Fruit fly (Drosophila melanogaster) whole organism, adult: ENCODE data around the gene Fum1.
A peak's percentile ranks its signal among the peaks of the same experiment; 100 is the strongest.

ENCODE experiments used
- CG11617 ChIP-seq: fragments of 200-800 bp; sonication (Bioruptor generic); optimal IDR thresholded peaks from 2 replicates; lab custom pipeline; 2017; ENCODE audit warnings: mild to moderate bottlenecking, missing biosample characterization, missing genetic modification reagents, missing genetic modification characterization
- CG12768 ChIP-seq: fragments of 200-800 bp; sonication (Bioruptor generic); optimal IDR thresholded peaks from 2 replicates; lab custom pipeline; 2017; ENCODE audit warnings: missing biosample characterization, missing genetic modification characterization, mild to moderate bottlenecking, moderate library complexity, missing genetic modification reagents
- CG14711 ChIP-seq: fragments of 200-800 bp; sonication (Bioruptor generic); optimal IDR thresholded peaks from 2 replicates; lab custom pipeline; 2018; ENCODE audit warnings: missing biosample characterization, mild to moderate bottlenecking, missing genetic modification characterization, moderate library complexity
- CG1620 ChIP-seq: fragments of 200-800 bp; sonication (Bioruptor generic); optimal IDR thresholded peaks from 2 replicates; lab custom pipeline; 2016; ENCODE audit warnings: missing biosample characterization, missing genetic modification characterization
- CG33017 ChIP-seq: fragments of 200-800 bp; sonication (Bioruptor generic); optimal IDR thresholded peaks from 2 replicates; lab custom pipeline; 2018; ENCODE audit warnings: missing biosample characterization, mild to moderate bottlenecking, missing genetic modification characterization, moderate library complexity
- CG5204 ChIP-seq: fragments of 200-800 bp; sonication (Bioruptor generic); optimal IDR thresholded peaks from 2 replicates; lab custom pipeline; 2016; ENCODE audit warnings: missing biosample characterization, missing genetic modification characterization
- CG7045 ChIP-seq: fragments of 200-800 bp; sonication (Bioruptor generic); optimal IDR thresholded peaks from 2 replicates; lab custom pipeline; 2017; ENCODE audit warnings: missing biosample characterization, mild to moderate bottlenecking, missing genetic modification characterization
- CG7101 ChIP-seq: fragments of 200-800 bp; sonication (Bioruptor generic); optimal IDR thresholded peaks from 2 replicates; lab custom pipeline; 2018; ENCODE audit warnings: missing biosample characterization, mild to moderate bottlenecking, missing genetic modification characterization, moderate library complexity
- Clk ChIP-seq: fragments of 200-800 bp; sonication (Bioruptor generic); optimal IDR thresholded peaks from 2 replicates; lab custom pipeline; 2017; ENCODE audit warnings: missing biosample characterization, missing genetic modification characterization
- Crg-1 ChIP-seq: fragments of 200-800 bp; sonication (Bioruptor generic); optimal IDR thresholded peaks from 2 replicates; lab custom pipeline; 2016; ENCODE audit warnings: missing biosample characterization, missing genetic modification characterization
- Hr96 ChIP-seq: fragments of 200-800 bp; sonication (Bioruptor generic); optimal IDR thresholded peaks from 2 replicates; lab custom pipeline; 2016; ENCODE audit warnings: missing biosample characterization, missing genetic modification characterization
- Mnt ChIP-seq: fragments of 200-800 bp; sonication (Bioruptor generic); optimal IDR thresholded peaks from 2 replicates; lab custom pipeline; 2016; ENCODE audit warnings: missing biosample characterization, mild to moderate bottlenecking, missing genetic modification characterization
- bab1 ChIP-seq: fragments of 200-800 bp; sonication (Bioruptor generic); optimal IDR thresholded peaks from 3 replicates; lab custom pipeline; 2019; ENCODE audit warnings: missing biosample characterization, mild to moderate bottlenecking, missing genetic modification characterization, moderate library complexity
- cic ChIP-seq: fragments of 200-800 bp; sonication (Bioruptor generic); optimal IDR thresholded peaks from 2 replicates; lab custom pipeline; 2017; ENCODE audit warnings: missing biosample characterization, mild to moderate bottlenecking, missing genetic modification characterization, moderate library complexity
- cnc ChIP-seq, 2 experiments: fragments of >200 bp; optimal IDR thresholded peaks; 2 replicates each; lab custom pipeline; 2017
- kay ChIP-seq: fragments of 200-800 bp; sonication (Bioruptor generic); peaks from one replicate; lab custom pipeline; 2016; ENCODE audit warnings: missing biosample characterization, missing genetic modification characterization, borderline replicate concordance
- ovo ChIP-seq: fragments of 200-800 bp; sonication (Bioruptor generic); optimal IDR thresholded peaks from 2 replicates; lab custom pipeline; 2016; ENCODE audit warnings: missing biosample characterization, missing genetic modification characterization
- pad ChIP-seq: fragments of 200-800 bp; sonication (Bioruptor generic); optimal IDR thresholded peaks from 3 replicates; lab custom pipeline; 2017; ENCODE audit warnings: missing biosample characterization, missing genetic modification characterization, mild to moderate bottlenecking, moderate library complexity, missing genetic modification reagents
- tj ChIP-seq: fragments of 200-800 bp; sonication (Bioruptor generic); optimal IDR thresholded peaks from 3 replicates; lab custom pipeline; 2017; ENCODE audit warnings: missing biosample characterization, mild to moderate bottlenecking, missing genetic modification characterization, moderate library complexity
- toe ChIP-seq: fragments of 200-800 bp; sonication (Bioruptor generic); optimal IDR thresholded peaks from 2 replicates; lab custom pipeline; 2016; ENCODE audit warnings: missing biosample characterization, missing genetic modification characterization

Gene Fum1

dm6 chrX:6687267-6687666, 9.0 kb downstream of the Fum1 start, which contains the start of gene CG44303:
Gene CG44303, minus strand, starts transcription at chrX:6687420.
- no peak for TF ChIP-seq Mnt (GFP tag; lab: Kevin White, UChicago)
- TF ChIP-seq cic (GFP tag; lab: Kevin White, UChicago), result no peak
- no peak for TF ChIP-seq cnc (optimal IDR thresholded peaks at IDR 0.05; lab: Kevin White, UChicago)
- no peak for TF ChIP-seq CG7045 (GFP tag; lab: Kevin White, UChicago)
- no peak for TF ChIP-seq CG1620 (GFP tag; lab: Kevin White, UChicago)
- TF ChIP-seq CG7101, result no peak
- no peak for TF ChIP-seq CG12768
- no peak for TF ChIP-seq Clk
- TF ChIP-seq tj (GFP tag; lab: Kevin White, UChicago), result no peak

DNA sequence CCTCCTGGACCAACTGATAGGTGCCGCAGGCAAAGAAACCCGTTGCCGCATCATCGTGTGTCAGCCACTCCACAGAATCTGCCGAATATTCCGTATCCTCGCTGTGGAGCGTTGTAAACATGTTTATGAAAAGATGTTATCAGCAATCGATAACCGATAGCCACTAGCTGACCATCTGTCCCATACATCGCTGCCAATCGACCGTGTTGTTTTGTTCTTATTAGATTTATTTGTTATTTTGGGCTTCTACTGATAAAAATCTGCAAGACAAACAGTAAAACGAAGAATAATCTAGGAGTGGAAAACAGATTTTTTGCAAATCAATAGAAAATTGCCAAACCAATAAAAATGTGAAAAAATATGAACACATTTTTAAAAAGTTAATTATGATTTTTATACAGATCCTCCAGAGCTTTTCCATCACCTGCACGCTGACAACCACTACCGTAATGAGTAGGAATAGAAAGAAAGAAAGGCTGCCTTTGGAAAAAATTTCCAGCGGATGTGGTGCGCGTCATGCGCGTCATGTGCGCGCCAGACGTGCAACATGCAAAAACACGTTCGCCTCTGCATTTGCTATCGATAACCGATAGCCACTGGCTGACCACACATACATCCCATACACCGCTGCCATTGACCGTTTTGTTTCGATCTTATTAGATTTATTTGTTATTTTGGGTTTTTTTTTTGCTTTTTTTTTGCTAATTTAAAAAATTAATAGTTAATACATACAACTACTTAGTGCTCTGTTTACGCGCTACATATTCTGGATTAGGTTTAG, 10.6 kb downstream of the Fum1 start, which contains the start of gene CG3184:
TSS of gene CG3184 (minus strand) at position 155 of the 781 bp plus-strand sequence.
- TF ChIP-seq CG1620 (GFP tag; lab: Kevin White, UChicago), result peak; percentile 31
- TF ChIP-seq Mnt (GFP tag; lab: Kevin White, UChicago), result peak; percentile 12
- TF ChIP-seq tj (GFP tag; lab: Kevin White, UChicago), result peak; percentile 8
- TF ChIP-seq cnc (optimal IDR thresholded peaks at IDR 0.05; lab: Kevin White, UChicago), result no peak
- no peak for TF ChIP-seq Hr96 (GFP tag; lab: Kevin White, UChicago)
- TF ChIP-seq toe, result no peak
- TF ChIP-seq pad (GFP tag; lab: Kevin White, UChicago), result peak; percentile 4
- TF ChIP-seq CG7101, result no peak
- TF ChIP-seq CG11617, result peak; percentile 19

dm6 chrX:6694105-6694788, 16.0 kb downstream of the Fum1 start:
- no peak for TF ChIP-seq CG33017 (tag; lab: Kevin White, UChicago)
- no peak for TF ChIP-seq CG5204
- TF ChIP-seq CG1620 (GFP tag; lab: Kevin White, UChicago), result no peak
- no peak for TF ChIP-seq toe
- peak; percentile 32 for TF ChIP-seq bab1
- no peak for TF ChIP-seq CG7101
- no peak for TF ChIP-seq CG11617
- no peak for TF ChIP-seq Clk
- peak; percentile 81 for TF ChIP-seq cic (GFP tag; lab: Kevin White, UChicago)
- TF ChIP-seq CG14711, result no peak
- peak; percentile 41 for TF ChIP-seq Mnt (GFP tag; lab: Kevin White, UChicago)
- TF ChIP-seq Hr96 (GFP tag; lab: Kevin White, UChicago), result no peak
- TF ChIP-seq ovo, result no peak
- TF ChIP-seq tj (GFP tag; lab: Kevin White, UChicago), result peak; percentile 58
- no peak for TF ChIP-seq kay
- TF ChIP-seq Crg-1, result no peak

dm6 chrX:6694979-6695388, 16.8 kb downstream of the Fum1 start, which contains the start of gene CG14442:
Gene CG14442, minus strand, starts transcription at chrX:6695007.
- TF ChIP-seq CG33017 (tag; lab: Kevin White, UChicago), result peak; percentile 30
- no peak for TF ChIP-seq cic (GFP tag; lab: Kevin White, UChicago)
- TF ChIP-seq CG14711, result peak; percentile 68
- no peak for TF ChIP-seq Hr96 (GFP tag; lab: Kevin White, UChicago)
- TF ChIP-seq Clk, result no peak
- TF ChIP-seq cnc (optimal IDR thresholded peaks at IDR 0.05; lab: Kevin White, UChicago), result no peak
- no peak for TF ChIP-seq CG12768
- TF ChIP-seq CG11617, result peak; percentile 65
- peak; percentile 41 for TF ChIP-seq pad (GFP tag; lab: Kevin White, UChicago)
- peak; percentile 70 for TF ChIP-seq CG1620 (GFP tag; lab: Kevin White, UChicago)
- no peak for TF ChIP-seq CG5204
- TF ChIP-seq Mnt (GFP tag; lab: Kevin White, UChicago), result peak; percentile 59
- TF ChIP-seq bab1, result peak; percentile 69
- TF ChIP-seq CG7101, result peak; percentile 76
- TF ChIP-seq ovo, result peak; percentile 28
- peak; percentile 62 for TF ChIP-seq Crg-1
- TF ChIP-seq tj (GFP tag; lab: Kevin White, UChicago), result no peak
- no peak for TF ChIP-seq kay
- no peak for TF ChIP-seq toe
- no peak for TF ChIP-seq CG7045 (GFP tag; lab: Kevin White, UChicago)

dm6 chrX:6696467-6696866, 18.2 kb downstream of the Fum1 start:
- TF ChIP-seq pad (GFP tag; lab: Kevin White, UChicago) (no peak), CG11617 (peak; percentile 63), CG5204 (peak; percentile 70), CG33017 (tag; lab: Kevin White, UChicago) (peak; percentile 60), bab1 (peak; percentile 20), CG14711 (peak; percentile 45), tj (GFP tag; lab: Kevin White, UChicago) (peak; percentile 40), cnc (optimal IDR thresholded peaks at IDR 0.05; lab: Kevin White, UChicago) (no peak), CG7045 (GFP tag; lab: Kevin White, UChicago) (peak; percentile 57), CG7101 (peak; percentile 70), Crg-1 (peak; percentile 38), CG12768 (peak; percentile 68), Mnt (GFP tag; lab: Kevin White, UChicago) (peak; percentile 44), toe (peak; percentile 60), Clk (peak; percentile 27), cic (GFP tag; lab: Kevin White, UChicago) (no peak), ovo (peak; percentile 14), CG1620 (GFP tag; lab: Kevin White, UChicago) (no peak)
